Worm (Caenorhabditis elegans): ENCODE data around the gene sams-3.

ce11 chrIV:5877246-5877645 is 28.8 kb downstream of the sams-3 start, which contains the start of gene srv-21:
- no peak for TF ChIP-seq ama-1 (optimal IDR thresholded peaks at IDR 0.05)
- TF ChIP-seq nhr-237 (tag; optimal IDR thresholded peaks at IDR 0.05): no peak
- TF ChIP-seq rnt-1 (tag; optimal IDR thresholded peaks at IDR 0.05): no peak
- no peak for TF ChIP-seq aha-1 (tag; optimal IDR thresholded peaks at IDR 0.05)
- no peak for TF ChIP-seq snpc-4 (tag; optimal IDR thresholded peaks at IDR 0.05)
- no peak for TF ChIP-seq dpl-1 (GFP tag; optimal IDR thresholded peaks at IDR 0.05)
- no peak for TF ChIP-seq lsy-2 (tag; optimal IDR thresholded peaks at IDR 0.05)
- TF ChIP-seq nhr-85 (tag): no peak
- no peak for TF ChIP-seq fos-1 (tag; optimal IDR thresholded peaks at IDR 0.05)
- no peak for TF ChIP-seq efl-3 (GFP tag; optimal IDR thresholded peaks at IDR 0.05)

All from whole organism, L1 larva.